Worm (Caenorhabditis elegans) whole organism, midembryonic: Measurements from ENCODE around the gene nlp-59.

ENCODE experiments used
- cog-1 ChIP-seq: sonication (generic microtip); optimal IDR thresholded peaks from 2 replicates; lab custom pipeline; 2016; ENCODE audit warnings: missing genetic modification characterization, missing compliant biosample characterization
- flt-1 ChIP-seq: fragments of 200-800 bp; sonication (Bioruptor generic); IDR thresholded peaks from 2 replicates; pipeline ENCODE4 v1.3.6; 2022; ENCODE audit warnings: missing genetic modification characterization, missing compliant biosample characterization
- klf-2 ChIP-seq: fragments of 200-800 bp; sonication (Bioruptor generic); conservative IDR thresholded peaks from 2 replicates; pipeline ENCODE4 v1.3.6; 2022; ENCODE audit warnings: missing genetic modification reagents, missing genetic modification characterization, missing compliant biosample characterization
- med-1 ChIP-seq: sonication (generic microtip); optimal IDR thresholded peaks from 2 replicates; lab custom pipeline; 2017; ENCODE audit warnings: missing genetic modification characterization, mild to moderate bottlenecking, missing compliant biosample characterization, antibody characterized with exemption, missing genetic modification reagents; ENCODE audit not compliant: insufficient read depth
- ztf-23 ChIP-seq: fragments of 200-800 bp; sonication (Bioruptor generic); IDR thresholded peaks from 2 replicates; pipeline ENCODE4 v1.3.6; 2022; ENCODE audit warnings: missing genetic modification reagents, missing genetic modification characterization, missing compliant biosample characterization
- ztf-29 ChIP-seq: fragments of 200-800 bp; sonication (Bioruptor generic); IDR thresholded peaks from 2 replicates; pipeline ENCODE4 v1.3.6; 2022; ENCODE audit warnings: missing genetic modification reagents, missing genetic modification characterization, missing compliant biosample characterization

DNA sequence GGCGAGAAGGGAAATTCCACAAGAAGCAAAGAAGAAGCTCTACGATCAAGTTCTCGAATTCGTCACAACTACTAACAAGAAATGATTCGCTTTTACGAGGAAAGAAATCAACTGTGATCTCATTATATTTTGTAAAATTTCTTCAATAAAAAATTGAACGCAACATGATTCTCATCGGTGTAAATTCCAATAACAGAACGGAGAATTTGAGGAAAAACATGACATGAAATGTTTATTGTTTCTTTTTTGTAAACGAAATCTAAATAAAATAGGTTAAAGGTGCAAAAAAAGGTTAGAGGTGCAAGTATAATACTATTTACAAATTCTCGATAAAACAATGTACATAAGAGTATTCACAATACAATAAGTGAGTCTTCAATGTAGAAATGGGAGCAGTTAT, 20.3 kb downstream of the nlp-59 start:
- TF ChIP-seq ztf-29 (GFP tag; lab: Robert Waterston, UW) = no peak
- no peak for TF ChIP-seq med-1 (GFP tag; lab: Kevin White, UChicago)
- no peak for TF ChIP-seq flt-1 (GFP tag; lab: Robert Waterston, UW)
- TF ChIP-seq ztf-23 (GFP tag; lab: Robert Waterston, UW) = no peak
- TF ChIP-seq cog-1 (tag; lab: Kevin White, UChicago) = no peak
- no peak for TF ChIP-seq klf-2 (GFP tag; lab: Robert Waterston, UW)
